Fruit fly (Drosophila melanogaster) whole organism, embryonic: Measurements from ENCODE around the gene CG5861.

Source experiments
- Asciz ChIP-seq: fragments of 200-800 bp; sonication (Bioruptor generic); optimal IDR thresholded peaks from 2 replicates; lab custom pipeline; 2017; ENCODE audit warnings: missing biosample characterization, mild to moderate bottlenecking, missing genetic modification characterization, missing genetic modification reagents
- Atf3 ChIP-seq: fragments of 200-800 bp; sonication (Bioruptor generic); optimal IDR thresholded peaks from 3 replicates; lab custom pipeline; 2016; ENCODE audit warnings: missing biosample characterization, missing genetic modification characterization
- Atf6 ChIP-seq: fragments of 200-800 bp; sonication (Bioruptor generic); IDR thresholded peaks from 2 replicates; pipeline ENCODE4 v1.3.6; 2022; ENCODE audit warnings: missing biosample characterization, missing genetic modification characterization
- Bgb ChIP-seq: fragments of 200-800 bp; sonication (Bioruptor generic); IDR thresholded peaks from 2 replicates; pipeline ENCODE4 v1.3.6; 2022; ENCODE audit warnings: missing biosample characterization, missing genetic modification characterization; ENCODE audit not compliant: partially characterized antibody
- Blimp-1 ChIP-seq: fragments of 200-800 bp; sonication (Bioruptor generic); optimal IDR thresholded peaks from 3 replicates; lab custom pipeline; 2018; ENCODE audit warnings: missing biosample characterization, missing genetic modification characterization, mild to moderate bottlenecking, moderate library complexity, missing genetic modification reagents
- CG10543 ChIP-seq: fragments of 200-800 bp; sonication (Bioruptor generic); optimal IDR thresholded peaks from 3 replicates; lab custom pipeline; 2017; ENCODE audit warnings: missing biosample characterization, mild to moderate bottlenecking, missing genetic modification characterization, moderate library complexity
- CG10565 ChIP-seq: fragments of 200-800 bp; sonication (Bioruptor generic); optimal IDR thresholded peaks from 3 replicates; lab custom pipeline; 2016; ENCODE audit warnings: missing biosample characterization, mild to moderate bottlenecking, missing genetic modification characterization
- CG12299 ChIP-seq: fragments of 200-800 bp; sonication (Bioruptor generic); optimal IDR thresholded peaks from 2 replicates; lab custom pipeline; 2018; ENCODE audit warnings: missing biosample characterization, mild to moderate bottlenecking, missing genetic modification characterization
- CG12744 ChIP-seq: fragments of 200-800 bp; sonication (Bioruptor generic); optimal IDR thresholded peaks from 2 replicates; lab custom pipeline; 2016; ENCODE audit warnings: missing biosample characterization, missing genetic modification characterization
- CG12769 ChIP-seq: fragments of 200-800 bp; sonication (Bioruptor generic); optimal IDR thresholded peaks from 2 replicates; lab custom pipeline; 2019; ENCODE audit warnings: missing biosample characterization, mild to moderate bottlenecking, missing genetic modification characterization, moderate library complexity
- CG15011 ChIP-seq: fragments of 200-800 bp; sonication (Bioruptor generic); optimal IDR thresholded peaks from 3 replicates; lab custom pipeline; 2018; ENCODE audit warnings: missing biosample characterization, mild to moderate bottlenecking, missing genetic modification characterization
- CG17802 ChIP-seq: fragments of 200-800 bp; sonication (Bioruptor generic); optimal IDR thresholded peaks from 2 replicates; lab custom pipeline; 2018; ENCODE audit warnings: missing biosample characterization, mild to moderate bottlenecking, missing genetic modification characterization, moderate library complexity
- CG17912 ChIP-seq: fragments of 200-800 bp; sonication (Bioruptor generic); optimal IDR thresholded peaks from 2 replicates; lab custom pipeline; 2018; ENCODE audit warnings: missing biosample characterization, mild to moderate bottlenecking, missing genetic modification characterization
- CG2712 ChIP-seq: fragments of 200-800 bp; optimal IDR thresholded peaks from 3 replicates; lab custom pipeline; 2019; ENCODE audit warnings: missing biosample characterization, mild to moderate bottlenecking, missing genetic modification characterization, moderate library complexity
- CG30403 ChIP-seq: fragments of 200-800 bp; sonication (Bioruptor generic); optimal IDR thresholded peaks from 3 replicates; lab custom pipeline; 2016; ENCODE audit warnings: missing biosample characterization, missing genetic modification characterization
- CG3995 ChIP-seq: fragments of 200-800 bp; sonication (Bioruptor generic); optimal IDR thresholded peaks from 3 replicates; lab custom pipeline; 2016; ENCODE audit warnings: missing biosample characterization, missing genetic modification characterization
- CG5180 ChIP-seq: fragments of 200-800 bp; sonication (Bioruptor generic); optimal IDR thresholded peaks from 3 replicates; lab custom pipeline; 2017; ENCODE audit warnings: missing biosample characterization, missing genetic modification characterization, mild to moderate bottlenecking, moderate library complexity, missing genetic modification reagents
- CG7839 ChIP-seq: fragments of 200-800 bp; sonication (Bioruptor generic); optimal IDR thresholded peaks from 3 replicates; lab custom pipeline; 2018; ENCODE audit warnings: missing biosample characterization, mild to moderate bottlenecking, missing genetic modification characterization, moderate library complexity
- CG8478 ChIP-seq: fragments of >200 bp; optimal IDR thresholded peaks from 2 replicates; lab custom pipeline; 2018
- CG9932 ChIP-seq: fragments of 200-800 bp; sonication (Bioruptor generic); IDR thresholded peaks from 2 replicates; pipeline ENCODE4 v1.3.6; 2022; ENCODE audit warnings: missing biosample characterization, missing genetic modification characterization
- CrebB ChIP-seq: fragments of 200-800 bp; sonication (Bioruptor generic); optimal IDR thresholded peaks from 3 replicates; lab custom pipeline; 2018; ENCODE audit warnings: missing biosample characterization, mild to moderate bottlenecking, missing genetic modification characterization
- D19A ChIP-seq: fragments of 200-800 bp; optimal IDR thresholded peaks from 3 replicates; lab custom pipeline; 2019; ENCODE audit warnings: missing biosample characterization, mild to moderate bottlenecking, missing genetic modification characterization, moderate library complexity
- Dfd ChIP-seq, 2 experiments: fragments of >200 bp; optimal IDR thresholded peaks; 2 replicates each; lab custom pipeline; 2017; ENCODE audit warnings: missing biosample characterization in 2 of 2, missing genetic modification characterization in 2 of 2
- Drgx ChIP-seq: fragments of 200-800 bp; sonication (Bioruptor generic); IDR thresholded peaks from 2 replicates; pipeline ENCODE4 v1.3.6; 2022; ENCODE audit warnings: missing biosample characterization, missing genetic modification characterization
- Eip74EF ChIP-seq, 2 experiments: fragments of 200-800 bp in 1 of 2; fragments of >200 bp in 1 of 2; sonication (Bioruptor generic) in 1 of 2; optimal IDR thresholded peaks; 2 replicates each; lab custom pipeline; 2017 to 2019; ENCODE audit warnings: missing biosample characterization in 2 of 2, missing genetic modification characterization in 2 of 2, mild to moderate bottlenecking in 1 of 2, moderate library complexity in 1 of 2
- Hr3 ChIP-seq: fragments of 200-800 bp; sonication (Bioruptor generic); optimal IDR thresholded peaks from 3 replicates; lab custom pipeline; 2016; ENCODE audit warnings: missing biosample characterization, missing genetic modification characterization
- Hr78 ChIP-seq, 2 experiments: fragments of 200-800 bp in 1 of 2; fragments of >200 bp in 1 of 2; sonication (Bioruptor generic) in 1 of 2; optimal IDR thresholded peaks; 2 replicates each; lab custom pipeline; 2017 to 2019; ENCODE audit warnings: missing biosample characterization in 2 of 2, missing genetic modification characterization in 2 of 2, mild to moderate bottlenecking in 1 of 2, moderate library complexity in 1 of 2
- Hsf ChIP-seq: fragments of 200-800 bp; sonication (Bioruptor generic); optimal IDR thresholded peaks from 3 replicates; lab custom pipeline; 2016; ENCODE audit warnings: missing biosample characterization, missing genetic modification characterization
- Jarid2 ChIP-seq: fragments of 200-800 bp; sonication (Bioruptor generic); optimal IDR thresholded peaks from 3 replicates; lab custom pipeline; 2017; ENCODE audit warnings: mild to moderate bottlenecking, missing biosample characterization, missing genetic modification reagents, missing genetic modification characterization
- cwo ChIP-seq: fragments of 200-800 bp; sonication (Bioruptor generic); optimal IDR thresholded peaks from 3 replicates; lab custom pipeline; 2017; ENCODE audit warnings: missing biosample characterization, missing genetic modification characterization, mild to moderate bottlenecking, moderate library complexity, missing genetic modification reagents
- disco-r ChIP-seq: fragments of 200-800 bp; sonication (Bioruptor generic); optimal IDR thresholded peaks from 2 replicates; lab custom pipeline; 2016; ENCODE audit warnings: missing biosample characterization, missing genetic modification characterization
- gfzf ChIP-seq: fragments of 200-800 bp; sonication (Bioruptor generic); optimal IDR thresholded peaks from 2 replicates; lab custom pipeline; 2016; ENCODE audit warnings: missing biosample characterization, mild to moderate bottlenecking, missing genetic modification characterization, moderate library complexity
- gsb ChIP-seq: fragments of 200-800 bp; sonication (Bioruptor generic); IDR thresholded peaks from 2 replicates; pipeline ENCODE4 v1.3.6; 2022; ENCODE audit warnings: missing biosample characterization, missing genetic modification characterization
- h ChIP-seq: fragments of >200 bp; optimal IDR thresholded peaks from 2 replicates; lab custom pipeline; 2017
- hth ChIP-seq: fragments of >200 bp; optimal IDR thresholded peaks from 2 replicates; lab custom pipeline; 2017; ENCODE audit warnings: inconsistent platforms
- jigr1 ChIP-seq: fragments of 200-800 bp; sonication (Bioruptor generic); IDR thresholded peaks from 3 replicates; pipeline ENCODE4 v1.3.6; 2022; ENCODE audit warnings: missing biosample characterization, missing genetic modification characterization
- kay ChIP-seq: fragments of 200-800 bp; sonication (Bioruptor generic); optimal IDR thresholded peaks from 2 replicates; lab custom pipeline; 2016; ENCODE audit warnings: missing biosample characterization, missing genetic modification characterization
- onecut ChIP-seq: fragments of 200-800 bp; sonication (Bioruptor generic); IDR thresholded peaks from 2 replicates; pipeline ENCODE4 v1.3.6; 2022; ENCODE audit warnings: missing biosample characterization, missing genetic modification characterization
- otp ChIP-seq: fragments of 200-800 bp; sonication (Bioruptor generic); IDR thresholded peaks from 3 replicates; pipeline ENCODE4, ENCODE4 v1.3.6; 2022; ENCODE audit warnings: missing biosample characterization, missing genetic modification characterization
- salm ChIP-seq: fragments of 200-800 bp; sonication (Bioruptor generic); optimal IDR thresholded peaks from 2 replicates; lab custom pipeline; 2018; ENCODE audit warnings: missing biosample characterization, mild to moderate bottlenecking, missing genetic modification characterization
- shn ChIP-seq: fragments of 200-800 bp; sonication (Bioruptor generic); optimal IDR thresholded peaks from 3 replicates; lab custom pipeline; 2016; ENCODE audit warnings: missing biosample characterization, missing genetic modification characterization
- sisA ChIP-seq: fragments of 200-800 bp; sonication (Bioruptor generic); IDR thresholded peaks from 2 replicates; pipeline ENCODE4 v1.3.6; 2022; ENCODE audit warnings: missing biosample characterization, missing genetic modification characterization
- sug ChIP-seq: fragments of 200-800 bp; optimal IDR thresholded peaks from 2 replicates; lab custom pipeline; 2019; ENCODE audit warnings: missing biosample characterization, mild to moderate bottlenecking, missing genetic modification characterization, moderate library complexity
- tio ChIP-seq: fragments of 200-800 bp; sonication (Bioruptor generic); optimal IDR thresholded peaks from 2 replicates; lab custom pipeline; 2017; ENCODE audit warnings: missing biosample characterization, missing genetic modification characterization, inconsistent platforms
- tll ChIP-seq, 2 experiments: fragments of 200-800 bp in 1 of 2; fragments of >200 bp in 1 of 2; sonication (Bioruptor generic) in 1 of 2; optimal IDR thresholded peaks; 2 replicates each; lab custom pipeline; 2017 to 2019; ENCODE audit warnings: missing biosample characterization in 2 of 2, missing genetic modification characterization in 2 of 2, mild to moderate bottlenecking in 1 of 2, moderate library complexity in 1 of 2
- trem ChIP-seq: fragments of 200-800 bp; optimal IDR thresholded peaks from 3 replicates; lab custom pipeline; 2019; ENCODE audit warnings: missing biosample characterization, mild to moderate bottlenecking, missing genetic modification characterization, moderate library complexity
- ttk ChIP-seq: fragments of 200-800 bp; sonication (Bioruptor generic); IDR thresholded peaks from 2 replicates; pipeline ENCODE4 v2.1.2; 2022; ENCODE audit warnings: missing biosample characterization, missing genetic modification characterization
- usp ChIP-seq: fragments of >200 bp; optimal IDR thresholded peaks from 2 replicates; lab custom pipeline; 2017; ENCODE audit warnings: missing biosample characterization, missing genetic modification characterization
- vnd ChIP-seq: fragments of 200-800 bp; sonication (Bioruptor generic); IDR thresholded peaks from 3 replicates; pipeline ENCODE4 v1.3.6; 2022; ENCODE audit warnings: missing biosample characterization, missing genetic modification characterization; ENCODE audit not compliant: partially characterized antibody

Gene CG5861

DNA sequence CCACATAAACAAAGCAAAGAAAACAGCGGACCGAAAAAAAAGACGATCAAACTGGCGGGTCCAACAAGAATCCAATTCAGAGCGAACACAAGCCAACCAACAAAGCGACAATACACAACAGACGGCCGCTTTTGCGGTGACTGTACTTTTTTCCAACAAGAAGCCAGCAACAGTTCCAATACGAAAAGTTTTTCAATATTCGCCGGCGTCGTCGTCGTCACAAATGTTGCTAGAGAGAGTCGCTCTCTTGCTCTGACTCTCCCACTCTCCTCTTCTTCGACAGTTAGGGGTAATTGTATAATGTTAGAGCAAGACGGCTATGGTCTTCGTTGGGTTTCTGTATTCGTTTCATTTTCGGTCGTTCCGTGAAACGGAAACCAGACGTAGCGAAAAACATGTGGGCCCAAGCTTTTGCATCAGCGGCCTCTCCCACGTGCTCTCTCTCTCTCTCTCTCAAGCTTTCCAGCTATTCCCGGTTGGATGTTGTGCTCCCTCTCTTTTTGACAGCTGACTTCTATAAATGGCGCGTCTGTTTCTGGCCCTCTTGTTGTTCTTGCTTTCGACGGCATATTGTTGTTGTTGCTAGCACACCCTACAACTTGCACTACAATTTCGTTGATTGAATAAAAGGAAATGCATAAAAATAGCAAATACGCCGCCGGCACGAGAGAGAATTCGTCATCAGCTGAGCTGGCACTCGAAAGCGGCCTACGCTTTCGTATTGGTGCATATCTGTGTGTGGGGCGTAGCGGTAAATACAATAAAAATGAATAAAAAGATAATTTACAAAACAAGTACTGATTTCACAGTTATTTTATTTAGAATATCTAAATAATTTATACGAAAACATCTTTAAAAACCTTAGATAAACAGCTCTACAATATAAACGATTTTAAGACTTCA is 37.6 kb downstream of the CG5861 start (continued):
- TF ChIP-seq CG3995 (GFP tag; lab: Kevin White, UChicago): no peak
- no peak for TF ChIP-seq gsb
- TF ChIP-seq Bgb (GFP tag; lab: Robert Waterston, UW): no peak
- no peak for TF ChIP-seq ttk
- no peak for TF ChIP-seq kay (GFP tag; lab: Kevin White, UChicago)
- TF ChIP-seq otp (GFP tag; lab: Robert Waterston, UW): no peak
- no peak for TF ChIP-seq disco-r (GFP tag; lab: Kevin White, UChicago)
- no peak for TF ChIP-seq CG9932 (GFP tag; lab: Robert Waterston, UW)
- peak; percentile 96 for TF ChIP-seq CG10543
- peak; percentile 74 for TF ChIP-seq CG15011 (GFP tag; lab: Kevin White, UChicago)
- peak in 1 of 2 experiments; percentile 79 for TF ChIP-seq Eip74EF (GFP tag; optimal IDR thresholded peaks at IDR 0.05; lab: Kevin White, UChicago)
- TF ChIP-seq Asciz (GFP tag; lab: Kevin White, UChicago): peak; percentile 92
- TF ChIP-seq Jarid2 (GFP tag; lab: Kevin White, UChicago): peak; percentile 76
- TF ChIP-seq sisA (GFP tag; lab: Robert Waterston, UW): no peak
- TF ChIP-seq vnd (GFP tag; lab: Robert Waterston, UW): no peak
- TF ChIP-seq Hsf: no peak
- TF ChIP-seq CG10565 (GFP tag; lab: Kevin White, UChicago): no peak
- peak; percentile 57 for TF ChIP-seq CG7839 (tag; lab: Kevin White, UChicago)
- peak; percentile 98 for TF ChIP-seq CG5180 (GFP tag; lab: Kevin White, UChicago)
- TF ChIP-seq onecut (GFP tag; lab: Robert Waterston, UW): peak; percentile 87
- TF ChIP-seq trem (tag; lab: Kevin White, UChicago): peak; percentile 18
- no peak for TF ChIP-seq hth (lab: Kevin White, UChicago)
- TF ChIP-seq Hr3: no peak
- TF ChIP-seq CG17912 (GFP tag; lab: Kevin White, UChicago): peak; percentile 92
- no peak for TF ChIP-seq tio (GFP tag; lab: Kevin White, UChicago)
- no peak for TF ChIP-seq Drgx (GFP tag; lab: Robert Waterston, UW)
- no peak for TF ChIP-seq CG17802 (tag; lab: Kevin White, UChicago)
- TF ChIP-seq Hr78 (GFP tag; optimal IDR thresholded peaks at IDR 0.05; lab: Kevin White, UChicago): peak in 1 of 2 experiments; percentile 13
- no peak for TF ChIP-seq usp
- peak; percentile 53 for TF ChIP-seq CG2712 (tag; lab: Kevin White, UChicago)
- no peak for TF ChIP-seq jigr1 (GFP tag; lab: Robert Waterston, UW)
- TF ChIP-seq CrebB: peak; percentile 94
- peak; percentile 5 for TF ChIP-seq Blimp-1 (GFP tag; lab: Kevin White, UChicago)
- TF ChIP-seq shn: no peak
- TF ChIP-seq salm: peak; percentile 28
- no peak for TF ChIP-seq h (lab: Kevin White, UChicago)
- TF ChIP-seq CG8478 (lab: Kevin White, UChicago): no peak
- TF ChIP-seq Atf6: no peak
- TF ChIP-seq D19A (tag; lab: Kevin White, UChicago): peak; percentile 15
- TF ChIP-seq tll (GFP tag; optimal IDR thresholded peaks at IDR 0.05; lab: Kevin White, UChicago): peak in 1 of 2 experiments; percentile 71
- TF ChIP-seq CG12299 (tag; lab: Kevin White, UChicago): peak; percentile 89
- TF ChIP-seq cwo (GFP tag; lab: Kevin White, UChicago): peak; percentile 73
- no peak for TF ChIP-seq gfzf (GFP tag; lab: Kevin White, UChicago)
- no peak for TF ChIP-seq CG12744
- TF ChIP-seq sug: peak; percentile 78
- no peak for TF ChIP-seq CG30403 (GFP tag; lab: Kevin White, UChicago)
- TF ChIP-seq Dfd (GFP tag; optimal IDR thresholded peaks at IDR 0.05; lab: Kevin White, UChicago): no peak
- TF ChIP-seq Atf3 (GFP tag; lab: Kevin White, UChicago): no peak
- peak; percentile 98 for TF ChIP-seq CG12769 (tag; lab: Kevin White, UChicago)
